Worm (Caenorhabditis elegans): ENCODE measurements around the gene sax-1.

DNA sequence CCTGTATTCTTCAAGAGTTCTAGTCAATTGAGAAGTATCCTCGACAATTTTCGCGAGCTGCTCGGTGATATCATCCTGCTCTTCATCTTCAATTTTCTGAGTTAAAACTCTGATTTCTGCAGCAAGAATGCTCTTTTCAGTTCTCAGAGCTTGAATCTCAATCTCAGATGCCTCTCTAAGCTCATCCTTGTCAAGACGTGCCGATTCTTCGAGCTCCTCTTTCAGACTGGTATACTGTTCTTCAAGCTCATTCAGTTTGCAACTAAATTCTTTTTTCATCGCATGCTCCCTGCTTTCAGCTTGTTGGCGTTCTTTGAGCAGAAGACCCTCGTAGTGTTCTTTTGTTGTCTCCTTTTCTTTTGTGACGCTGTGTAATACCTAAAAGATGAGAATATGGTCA, 36.5 kb upstream of the sax-1 start:
- no peak for TF ChIP-seq die-1 (tag; optimal IDR thresholded peaks at IDR 0.05)
- TF ChIP-seq tlf-1 (GFP tag; optimal IDR thresholded peaks at IDR 0.05) = no peak
- no peak for TF ChIP-seq K12H6.12 (tag; optimal IDR thresholded peaks at IDR 0.05)
- TF ChIP-seq hrde-1 (tag; optimal IDR thresholded peaks at IDR 0.05; ENCODE audit: borderline replicate concordance) = no peak
- no peak for TF ChIP-seq ztf-6 (GFP tag; IDR thresholded peaks at IDR 0.05)
- no peak for TF ChIP-seq zim-3 (tag; optimal IDR thresholded peaks at IDR 0.05)
- TF ChIP-seq F10E7.11 (tag; optimal IDR thresholded peaks at IDR 0.05) = no peak

All from whole organism, young adult.